Worm (Caenorhabditis elegans): ENCODE results near the gene M01D1.12.
"Not testable (repeated sequence)": the region's sequence is repeated elsewhere in the genome, so short reads cannot be mapped to it uniquely, and the experiment has no call there.

The M01D1.12 gene

DNA sequence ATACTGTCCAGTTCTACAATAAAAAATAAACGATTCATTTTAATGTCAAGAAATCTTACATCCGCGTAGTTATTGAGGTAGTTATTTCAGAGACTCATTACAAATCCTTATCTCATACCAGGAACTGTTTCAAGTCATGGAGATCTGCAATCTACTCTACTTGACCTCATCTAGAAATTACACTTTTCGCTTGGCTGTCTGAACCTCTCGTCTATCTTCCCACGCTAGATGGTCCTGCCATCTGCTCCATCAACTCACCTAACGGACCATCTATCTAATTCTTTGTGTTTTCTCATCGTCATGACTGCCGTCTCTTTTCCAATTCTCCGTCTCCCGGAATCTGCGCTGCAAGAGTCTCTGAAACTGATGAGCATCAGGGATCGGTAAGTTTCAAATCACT, 32.5 kb upstream of the M01D1.12 start, which contains the start of gene F45D11.7:
Gene F45D11.7 (plus strand): TSS at position 301 of the 400 bp plus-strand sequence.
- not testable (repeated sequence) for TF ChIP-seq sma-3 (GFP tag; optimal IDR thresholded peaks at IDR 0.05); dmd-4 (tag; optimal IDR thresholded peaks at IDR 0.05); crh-2 (tag; optimal IDR thresholded peaks at IDR 0.05)

ce11 chrII:996112-996511, 30.7 kb upstream of the M01D1.12 start, which contains the start of gene F45D11.11:
F45D11.11 (minus strand) TSS chrII:996212.
- TF ChIP-seq fos-1, peb-1, aly-2 (tag; optimal IDR thresholded peaks at IDR 0.05): not testable (repeated sequence)

DNA sequence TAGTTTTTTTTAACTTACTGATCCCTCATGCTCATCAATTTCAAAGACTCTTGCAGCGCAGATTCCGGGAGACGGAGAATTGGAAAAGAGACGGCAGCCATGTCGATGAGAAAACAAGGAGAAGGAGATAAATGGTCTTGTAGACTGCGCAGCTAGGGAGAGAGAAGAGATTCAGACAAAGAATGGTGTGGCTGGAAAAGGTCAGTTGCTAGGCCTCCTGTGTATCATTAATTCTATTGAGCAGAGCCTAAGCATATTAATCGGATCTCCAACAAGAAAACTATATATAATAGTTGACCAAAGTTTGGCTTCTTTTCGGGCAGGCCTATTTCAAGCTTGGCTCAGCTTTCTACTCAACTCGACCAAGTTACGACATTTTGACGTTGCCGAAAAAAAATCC, 27.3 kb upstream of the M01D1.12 start, which contains the start of gene fbxb-29:
Gene fbxb-29 (minus strand): TSS at position 101 of the 400 bp plus-strand sequence.
- TF ChIP-seq lsy-2 (tag; optimal IDR thresholded peaks at IDR 0.05) (no peak), fos-1 (tag; optimal IDR thresholded peaks at IDR 0.05) (no peak), lin-11 (tag; optimal IDR thresholded peaks at IDR 0.05) (no peak), ztf-1 (GFP tag; conservative IDR thresholded peaks at IDR 0.05) (no peak), lin-39 (tag; optimal IDR thresholded peaks at IDR 0.05) (no peak), ztf-11 (tag; optimal IDR thresholded peaks at IDR 0.05) (no peak), crh-2 (tag; optimal IDR thresholded peaks at IDR 0.05) (no peak), nhr-25 (tag; optimal IDR thresholded peaks at IDR 0.05) (no peak), egl-27 (tag; optimal IDR thresholded peaks at IDR 0.05) (no peak), snpc-4 (tag; optimal IDR thresholded peaks at IDR 0.05) (no peak), nhr-129 (tag; optimal IDR thresholded peaks at IDR 0.05) (no peak), dmd-4 (tag; optimal IDR thresholded peaks at IDR 0.05) (no peak), zag-1 (tag; optimal IDR thresholded peaks at IDR 0.05) (no peak), skn-1 (tag; optimal IDR thresholded peaks at IDR 0.05) (no peak), gmeb-1 (tag; optimal IDR thresholded peaks at IDR 0.05) (no peak), lin-13 (GFP tag; optimal IDR thresholded peaks at IDR 0.05) (no peak)

DNA sequence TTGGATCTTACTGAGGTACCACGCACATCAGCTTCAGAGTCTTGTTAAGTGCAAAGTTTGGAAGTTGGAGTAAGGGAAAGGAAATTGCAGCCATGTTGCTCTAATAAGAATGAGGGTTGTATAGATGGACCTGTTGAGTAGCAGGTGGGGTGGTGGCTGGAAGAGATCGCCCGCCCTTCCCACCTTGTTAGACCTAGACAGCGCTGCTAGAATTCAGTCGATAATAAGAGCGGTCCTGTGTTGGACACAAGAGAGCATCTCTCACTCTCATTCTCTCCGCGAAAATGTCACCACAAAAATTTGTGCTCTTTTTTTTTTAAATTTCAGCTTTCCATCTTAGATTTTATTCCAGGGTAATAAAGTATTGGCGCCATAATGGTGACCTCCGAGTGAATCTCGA, 25.4 kb upstream of the M01D1.12 start, which contains the start of the genes fbxb-30 and F45D11.5:
Gene fbxb-30 (minus strand): TSS at position 101 of the 400 bp plus-strand sequence.
Gene F45D11.5 (plus strand): TSS at position 352 of the 400 bp plus-strand sequence.
- no peak for TF ChIP-seq alr-1 (tag; optimal IDR thresholded peaks at IDR 0.05)
- no peak for TF ChIP-seq mdl-1 (tag; optimal IDR thresholded peaks at IDR 0.05)
- no peak for TF ChIP-seq nhr-11 (tag; optimal IDR thresholded peaks at IDR 0.05)
- no peak for TF ChIP-seq blmp-1 (tag; optimal IDR thresholded peaks at IDR 0.05; ENCODE audit: insufficient read depth)
- no peak for TF ChIP-seq nhr-77 (tag; optimal IDR thresholded peaks at IDR 0.05)
- no peak for TF ChIP-seq C34F6.9 (tag; optimal IDR thresholded peaks at IDR 0.05)
- TF ChIP-seq peb-1 (tag; optimal IDR thresholded peaks at IDR 0.05): no peak
- TF ChIP-seq ztf-11 (tag; optimal IDR thresholded peaks at IDR 0.05): no peak
- no peak for TF ChIP-seq skn-1 (tag; optimal IDR thresholded peaks at IDR 0.05)
- no peak for TF ChIP-seq lsy-2 (tag; optimal IDR thresholded peaks at IDR 0.05)
- no peak for TF ChIP-seq mab-5 (tag; optimal IDR thresholded peaks at IDR 0.05)
- no peak for TF ChIP-seq ztf-4 (tag; optimal IDR thresholded peaks at IDR 0.05)
- TF ChIP-seq ceh-82 (tag; optimal IDR thresholded peaks at IDR 0.05): no peak
- no peak for TF ChIP-seq gmeb-1 (tag; optimal IDR thresholded peaks at IDR 0.05)
- TF ChIP-seq unc-55 (GFP tag; optimal IDR thresholded peaks at IDR 0.05): no peak
- no peak for TF ChIP-seq F13H6.1 (tag; optimal IDR thresholded peaks at IDR 0.05)
- TF ChIP-seq crh-2 (tag; optimal IDR thresholded peaks at IDR 0.05): no peak
- no peak for TF ChIP-seq sem-4 (tag; optimal IDR thresholded peaks at IDR 0.05)
- no peak for TF ChIP-seq zag-1 (tag; optimal IDR thresholded peaks at IDR 0.05)
- no peak for TF ChIP-seq snpc-4 (tag; optimal IDR thresholded peaks at IDR 0.05)

DNA sequence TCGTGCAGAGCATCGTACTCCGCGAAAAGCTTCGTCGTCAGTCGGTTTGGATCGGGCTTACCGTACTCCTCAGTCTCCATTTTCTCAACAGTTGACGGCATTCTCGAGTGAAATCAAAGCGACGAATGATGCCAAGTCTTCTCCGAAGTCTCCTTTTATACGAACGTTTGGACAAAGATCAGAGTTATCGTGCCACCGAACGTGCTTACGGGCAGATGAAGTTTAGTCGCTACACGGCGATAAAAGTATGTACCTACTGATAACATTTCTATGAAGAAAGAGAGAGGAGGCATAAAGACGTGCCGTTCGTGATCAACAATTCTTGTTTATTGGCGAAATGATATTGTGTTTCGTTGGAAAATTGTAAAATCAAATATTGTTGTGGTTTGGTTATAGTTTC, 20.4 kb upstream of the M01D1.12 start, which contains the start of gene F45D11.14:
Gene F45D11.14 (minus strand): TSS at position 101 of the 400 bp plus-strand sequence.
- TF ChIP-seq snpc-4, nhr-11, ceh-82 (tag; optimal IDR thresholded peaks at IDR 0.05): not testable (repeated sequence)

ce11 chrII:1024684-1025083, 2.1 kb upstream of the M01D1.12 start, which contains the start of gene btb-11:
btb-11 (minus strand) TSS chrII:1024784.
- not testable (repeated sequence) for TF ChIP-seq nhr-21, fos-1, dmd-4 (tag; optimal IDR thresholded peaks at IDR 0.05)

Measured in whole organism, L2 larva.